Fruit fly (Drosophila melanogaster) whole organism, pupa: ENCODE data around the gene Cpr65Aw.

Source experiments
- CG13204 ChIP-seq: fragments of 200-800 bp; sonication (Bioruptor generic); optimal IDR thresholded peaks from 2 replicates; lab custom pipeline; 2018; ENCODE audit warnings: missing biosample characterization, mild to moderate bottlenecking, missing genetic modification characterization, moderate library complexity
- CG8159 ChIP-seq: fragments of 200-800 bp; sonication (Bioruptor generic); optimal IDR thresholded peaks from 3 replicates; lab custom pipeline; 2018; ENCODE audit warnings: missing biosample characterization, mild to moderate bottlenecking, missing genetic modification characterization, moderate library complexity
- CG9948 ChIP-seq: fragments of 200-800 bp; sonication (Bioruptor generic); optimal IDR thresholded peaks from 2 replicates; lab custom pipeline; 2018; ENCODE audit warnings: missing biosample characterization, mild to moderate bottlenecking, missing genetic modification characterization, moderate library complexity
- Snoo ChIP-seq: fragments of 200-800 bp; sonication (Bioruptor generic); optimal IDR thresholded peaks from 3 replicates; lab custom pipeline; 2017; ENCODE audit warnings: missing biosample characterization, mild to moderate bottlenecking, missing genetic modification characterization, inconsistent platforms

dm6 chr3L:6111458-6111857 is 30.8 kb downstream of the Cpr65Aw start:
- TF ChIP-seq CG13204 (GFP tag; lab: Kevin White, UChicago) (no peak), CG9948 (tag; lab: Kevin White, UChicago) (no peak), Snoo (no peak), CG8159 (tag; lab: Kevin White, UChicago) (no peak)
